Worm (Caenorhabditis elegans): ENCODE results near the gene F13A2.3.

The F13A2.3 gene

ce11 chrV:4396257-4396656 lies at the start of gene F13A2.3:
Gene F13A2.3, minus strand, starts transcription at chrV:4396357.
- no peak for TF ChIP-seq hlh-1 (tag; optimal IDR thresholded peaks at IDR 0.05)
- no peak for TF ChIP-seq ceh-39 (tag; optimal IDR thresholded peaks at IDR 0.05)
- TF ChIP-seq bed-3 (GFP tag; optimal IDR thresholded peaks at IDR 0.05), result no peak
- TF ChIP-seq tbx-8 (GFP tag; optimal IDR thresholded peaks at IDR 0.05), result no peak
- TF ChIP-seq sptf-1 (tag; optimal IDR thresholded peaks at IDR 0.05), result no peak
- no peak for TF ChIP-seq unc-120 (tag; optimal IDR thresholded peaks at IDR 0.05; ENCODE audit: poor library complexity, severe bottlenecking)
- no peak for TF ChIP-seq sem-2 (GFP tag; optimal IDR thresholded peaks at IDR 0.05)
- no peak for TF ChIP-seq unc-62 (GFP tag; optimal IDR thresholded peaks at IDR 0.05)

DNA sequence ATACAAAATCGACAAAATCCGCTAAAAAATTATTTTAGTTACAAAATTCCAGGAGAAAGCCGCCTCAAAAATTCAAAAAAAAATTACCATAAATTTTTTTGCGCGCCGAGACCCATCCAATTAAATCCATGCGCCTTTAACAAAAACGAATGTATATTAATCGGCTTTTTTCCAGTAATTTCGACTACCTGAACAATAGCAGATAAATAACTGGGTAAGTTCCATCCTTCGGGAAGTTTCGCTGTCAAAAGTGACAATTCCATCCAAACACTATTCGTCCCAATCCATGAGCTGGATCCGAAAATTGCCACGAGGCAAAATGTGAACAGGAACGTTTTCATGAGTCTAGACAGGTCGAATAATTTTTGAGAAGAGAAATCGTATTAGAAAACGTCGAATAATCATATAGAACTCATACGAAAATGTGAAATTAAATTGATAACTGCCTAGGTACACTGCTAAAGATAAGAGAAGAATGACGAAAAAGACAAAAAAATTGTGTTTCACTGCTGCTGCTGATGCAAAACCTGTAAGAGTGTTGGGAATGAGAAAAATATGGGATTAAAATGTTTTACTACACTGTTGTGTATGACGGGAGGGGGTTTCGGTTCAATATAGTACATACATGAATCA lies 46.7 kb upstream of the F13A2.3 start, which contains the start of gene rft-1:
TSS of gene rft-1 (minus strand) at position 475 of the 633 bp plus-strand sequence.
- no peak for TF ChIP-seq ceh-43 (GFP tag; optimal IDR thresholded peaks at IDR 0.05)
- no peak for TF ChIP-seq bed-3 (GFP tag; optimal IDR thresholded peaks at IDR 0.05)
- no peak for TF ChIP-seq nhr-12 (tag; optimal IDR thresholded peaks at IDR 0.05)
- TF ChIP-seq lin-13 (tag; optimal IDR thresholded peaks at IDR 0.05), result no peak
- no peak for TF ChIP-seq nhr-76 (tag; optimal IDR thresholded peaks at IDR 0.05)
- TF ChIP-seq pha-4 (tag; optimal IDR thresholded peaks at IDR 0.05), result no peak

- TF ChIP-seq sem-2 (GFP tag; optimal IDR thresholded peaks at IDR 0.05), result no peak
- peak; percentile 0 for TF ChIP-seq zip-8 (tag; optimal IDR thresholded peaks at IDR 0.05)
These were observed 41.1 kb upstream of the F13A2.3 start for ce11 chrV:4437215-4437614.

DNA sequence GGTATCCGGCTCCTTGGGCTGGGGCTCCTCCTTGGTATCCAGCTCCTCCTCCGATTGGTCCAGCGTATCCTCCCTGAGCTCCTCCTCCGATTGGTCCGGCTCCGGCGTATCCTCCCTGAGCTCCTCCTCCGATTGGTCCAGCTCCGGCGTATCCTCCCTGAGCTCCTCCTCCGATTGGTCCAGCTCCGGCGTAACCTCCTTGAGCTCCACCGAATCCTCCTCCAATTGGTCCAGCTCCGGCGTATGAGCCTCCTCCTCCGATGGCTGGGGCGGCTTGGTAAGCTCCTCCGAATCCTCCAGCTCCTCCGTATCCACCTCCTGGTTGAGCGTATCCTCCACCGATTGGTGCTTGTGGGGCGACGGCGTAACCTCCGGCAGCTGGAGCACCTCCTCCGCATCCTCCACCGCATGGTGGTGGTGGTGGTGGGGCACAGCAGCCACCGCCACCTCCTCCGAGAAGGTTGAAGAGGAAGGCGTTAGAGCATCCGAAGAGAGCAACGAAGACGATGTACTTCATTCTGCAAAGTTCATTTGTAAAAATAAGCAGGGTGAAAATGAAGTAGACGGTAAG lies 39.3 kb upstream of the F13A2.3 start, which contains the start of gene Y47D7A.13:
TSS of gene Y47D7A.13 (minus strand) at position 517 of the 571 bp plus-strand sequence.
- TF ChIP-seq sem-2 (GFP tag; optimal IDR thresholded peaks at IDR 0.05) (peak; percentile 8), nhr-12 (tag; optimal IDR thresholded peaks at IDR 0.05) (no peak)

DNA sequence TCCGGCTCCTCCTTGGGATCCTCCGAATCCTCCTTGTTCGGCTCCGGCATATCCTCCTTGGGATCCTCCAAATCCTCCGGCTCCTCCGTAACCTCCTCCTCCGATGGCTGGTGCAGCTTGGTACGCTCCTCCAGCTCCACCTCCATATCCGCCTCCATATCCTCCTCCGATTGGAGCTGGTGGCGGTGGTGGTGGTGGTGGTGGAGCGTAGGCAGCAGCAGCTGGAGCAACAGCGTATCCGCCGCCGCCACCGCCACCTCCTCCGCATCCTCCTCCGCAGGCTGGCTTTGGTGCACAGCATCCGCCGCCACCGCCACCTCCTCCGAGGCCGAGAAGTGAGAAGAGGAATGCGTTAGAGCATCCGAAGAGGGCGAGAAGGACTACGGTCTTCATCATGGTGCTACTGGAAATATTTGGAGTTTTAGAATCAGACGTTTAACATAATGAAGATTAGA lies 36.7 kb upstream of the F13A2.3 start, which contains the start of gene Y47D7A.15:
TSS of gene Y47D7A.15 (minus strand) at position 405 of the 455 bp plus-strand sequence.
- TF ChIP-seq unc-62 (GFP tag; optimal IDR thresholded peaks at IDR 0.05), result no peak

ce11 chrV:4429576-4429975 lies 33.4 kb upstream of the F13A2.3 start, which contains the start of gene Y47D7A.12:
Gene Y47D7A.12, minus strand, starts transcription at chrV:4429676.
- no peak for TF ChIP-seq pha-4 (tag; optimal IDR thresholded peaks at IDR 0.05)
- TF ChIP-seq ceh-43 (GFP tag; optimal IDR thresholded peaks at IDR 0.05), result no peak
- no peak for TF ChIP-seq M03D4.4 (tag; optimal IDR thresholded peaks at IDR 0.05)
- TF ChIP-seq hlh-1 (tag; optimal IDR thresholded peaks at IDR 0.05), result no peak
- no peak for TF ChIP-seq tbx-8 (GFP tag; optimal IDR thresholded peaks at IDR 0.05)
- no peak for TF ChIP-seq nhr-12 (tag; optimal IDR thresholded peaks at IDR 0.05)
- no peak for TF ChIP-seq zip-8 (tag; optimal IDR thresholded peaks at IDR 0.05)
- no peak for TF ChIP-seq ceh-39 (tag; optimal IDR thresholded peaks at IDR 0.05)
- no peak for TF ChIP-seq sem-2 (GFP tag; optimal IDR thresholded peaks at IDR 0.05)
- no peak for TF ChIP-seq unc-120 (tag; optimal IDR thresholded peaks at IDR 0.05; ENCODE audit: poor library complexity, severe bottlenecking)
- no peak for TF ChIP-seq mep-1 (tag; optimal IDR thresholded peaks at IDR 0.05)
- TF ChIP-seq ces-1 (GFP tag; optimal IDR thresholded peaks at IDR 0.05), result no peak
- TF ChIP-seq unc-39 (tag; optimal IDR thresholded peaks at IDR 0.05), result no peak
- no peak for TF ChIP-seq ceh-83 (GFP tag; optimal IDR thresholded peaks at IDR 0.05)
- TF ChIP-seq mls-2 (tag; optimal IDR thresholded peaks at IDR 0.05), result no peak

ce11 chrV:4428202-4428601 lies 32.0 kb upstream of the F13A2.3 start, which contains the start of gene Y47D7A.11:
Gene Y47D7A.11, minus strand, starts transcription at chrV:4428302.
- TF ChIP-seq unc-39 (tag; optimal IDR thresholded peaks at IDR 0.05), result no peak
- no peak for TF ChIP-seq zip-8 (tag; optimal IDR thresholded peaks at IDR 0.05)
- TF ChIP-seq unc-62 (GFP tag; optimal IDR thresholded peaks at IDR 0.05), result no peak
- TF ChIP-seq snpc-4 (tag; optimal IDR thresholded peaks at IDR 0.05), result no peak
- TF ChIP-seq ces-1 (GFP tag; optimal IDR thresholded peaks at IDR 0.05), result no peak
- TF ChIP-seq ceh-83 (GFP tag; optimal IDR thresholded peaks at IDR 0.05), result no peak
- no peak for TF ChIP-seq sptf-1 (tag; optimal IDR thresholded peaks at IDR 0.05)
- no peak for TF ChIP-seq mab-5 (tag; optimal IDR thresholded peaks at IDR 0.05)
- no peak for TF ChIP-seq nhr-28 (tag; optimal IDR thresholded peaks at IDR 0.05)
